Worm (Caenorhabditis elegans): ENCODE data around the gene W04E12.2.
"Not testable (repeated sequence)": the region's sequence is repeated elsewhere in the genome, so short reads cannot be mapped to it uniquely, and the experiment has no call there.

W04E12.2 gene

DNA sequence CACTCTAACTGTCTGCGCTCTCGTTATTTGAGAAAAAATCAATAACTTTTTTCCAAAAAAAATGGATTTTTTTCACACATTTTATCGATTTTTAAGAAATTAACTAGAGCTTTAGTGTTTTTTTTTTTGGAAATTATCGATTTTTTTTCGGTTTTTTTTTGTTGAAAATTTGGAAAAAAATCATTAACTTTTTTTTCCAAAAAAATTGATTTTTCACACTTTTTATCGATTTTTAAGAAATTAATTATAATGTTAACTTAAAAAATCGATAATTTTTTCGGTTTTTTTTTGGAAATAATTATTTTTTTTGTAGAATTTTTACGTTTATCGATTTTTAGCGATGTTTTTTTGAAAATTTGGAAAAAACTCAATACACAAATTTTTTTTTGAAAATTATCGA, 3.3 kb upstream of the W04E12.2 start:
- no peak for TF ChIP-seq unc-62 (GFP tag; optimal IDR thresholded peaks at IDR 0.05)

DNA sequence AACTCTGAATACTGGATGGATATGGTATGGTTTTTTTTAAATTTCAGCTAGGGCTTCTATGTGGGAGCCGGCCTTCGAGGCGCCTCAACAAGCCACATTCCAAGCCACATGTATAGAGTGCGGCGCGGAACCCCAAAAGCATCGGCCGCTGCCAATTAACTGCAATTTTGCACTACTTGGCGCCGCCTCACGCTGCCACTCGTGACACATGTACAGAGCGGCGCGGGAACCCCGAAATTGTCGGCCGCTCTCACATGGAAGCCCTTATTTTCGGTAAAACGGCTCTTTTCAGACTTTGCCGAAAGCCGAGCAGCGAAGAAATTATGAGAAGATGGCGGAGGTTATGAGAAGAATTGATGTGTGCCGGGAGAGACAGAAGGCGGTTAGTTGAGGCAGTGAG, 2.9 kb upstream of the W04E12.2 start:
- TF ChIP-seq unc-62 (GFP tag; optimal IDR thresholded peaks at IDR 0.05) = no peak

DNA sequence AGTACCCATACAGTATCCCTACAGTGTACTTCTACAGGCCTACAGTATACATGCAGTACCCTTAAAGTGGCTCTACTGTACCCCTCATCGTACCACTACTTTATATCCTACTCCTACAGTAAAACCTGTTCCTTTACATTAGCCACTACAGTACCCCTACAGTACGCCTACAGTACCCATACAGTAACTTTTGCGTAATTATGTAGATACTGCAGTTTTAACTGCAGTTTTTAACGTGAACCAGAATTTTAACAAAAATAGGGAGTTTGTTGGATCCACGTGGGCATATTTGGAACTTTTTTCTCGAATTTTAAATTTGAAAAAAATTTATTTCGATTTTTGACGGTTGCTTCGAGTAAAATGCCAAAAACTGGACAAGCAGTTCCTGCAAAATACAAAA, 2.4 kb upstream of the W04E12.2 start, which contains the start of gene W04E12.4:
W04E12.4 (plus strand) TSS at position 301 of the 400 bp plus-strand sequence.
- TF ChIP-seq unc-62 (GFP tag; optimal IDR thresholded peaks at IDR 0.05) = no peak

DNA sequence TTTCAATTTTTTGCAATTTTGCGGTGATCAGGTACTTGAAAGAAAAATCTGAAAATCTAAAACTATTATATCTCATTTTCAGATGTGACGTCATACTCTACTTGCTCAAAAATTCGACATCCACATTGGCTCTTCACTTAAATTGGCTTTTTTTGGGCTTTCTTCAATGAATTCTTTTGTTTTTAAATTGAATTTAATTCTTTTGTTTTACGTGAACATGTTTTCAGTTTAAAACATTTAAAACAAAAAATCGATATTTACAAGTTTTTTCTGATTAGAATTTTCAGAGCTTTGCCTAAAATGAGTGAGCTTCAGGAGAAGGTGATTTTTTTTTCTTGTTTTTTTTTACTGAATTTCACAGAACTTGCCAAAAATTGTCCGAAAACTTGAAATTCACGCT, 717 bp upstream of the W04E12.2 start, which contains the start of gene W04E12.3:
W04E12.3 (plus strand) TSS at position 301 of the 400 bp plus-strand sequence.
- no peak for TF ChIP-seq unc-62 (GFP tag; optimal IDR thresholded peaks at IDR 0.05)

DNA sequence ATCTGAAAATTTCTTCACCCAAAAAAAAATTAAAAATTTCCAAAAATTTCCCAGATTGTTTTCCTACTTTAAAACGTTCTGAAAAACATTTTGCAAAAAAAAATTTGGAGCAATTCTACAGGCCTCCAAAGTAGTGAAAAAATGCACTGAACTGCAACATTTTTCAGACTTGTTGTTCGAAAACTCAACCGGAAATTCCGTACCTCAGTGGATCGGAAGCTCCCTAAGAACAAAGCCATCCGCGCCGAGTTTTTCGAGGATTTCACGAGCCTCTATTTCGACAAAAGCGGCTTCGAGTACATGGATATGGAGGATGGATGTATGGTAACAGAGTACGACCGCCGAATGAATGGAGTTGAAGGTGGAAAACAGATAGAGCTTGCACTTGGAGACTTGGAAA, 2.8 kb downstream of the W04E12.2 start, which contains the start of gene fbxa-131:
fbxa-131 (plus strand) TSS at position 301 of the 400 bp plus-strand sequence.
- TF ChIP-seq unc-62 (GFP tag; optimal IDR thresholded peaks at IDR 0.05) = no peak

DNA sequence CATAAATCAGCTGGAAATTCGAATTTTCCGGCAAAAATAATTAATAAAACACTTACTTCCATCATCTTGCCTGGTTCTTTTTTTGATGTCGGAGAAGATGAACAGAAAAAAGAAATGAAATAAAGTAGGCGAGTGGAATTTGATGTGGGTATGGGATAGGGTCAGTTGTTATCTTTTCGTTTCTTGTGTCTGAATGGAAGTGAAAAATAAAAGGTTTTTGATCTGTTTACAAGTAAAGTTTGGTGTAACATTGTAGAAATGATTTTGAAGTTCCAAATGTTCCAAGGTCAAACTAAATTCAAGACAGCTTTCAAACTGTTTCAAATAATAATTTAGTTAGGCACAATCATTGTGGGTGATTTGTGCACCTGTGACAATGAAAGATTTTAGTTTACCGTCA, 3.5 kb downstream of the W04E12.2 start, which contains the start of gene W04E12.7:
W04E12.7 (minus strand) TSS at position 101 of the 400 bp plus-strand sequence.
- TF ChIP-seq unc-62 (GFP tag; optimal IDR thresholded peaks at IDR 0.05) = no peak

DNA sequence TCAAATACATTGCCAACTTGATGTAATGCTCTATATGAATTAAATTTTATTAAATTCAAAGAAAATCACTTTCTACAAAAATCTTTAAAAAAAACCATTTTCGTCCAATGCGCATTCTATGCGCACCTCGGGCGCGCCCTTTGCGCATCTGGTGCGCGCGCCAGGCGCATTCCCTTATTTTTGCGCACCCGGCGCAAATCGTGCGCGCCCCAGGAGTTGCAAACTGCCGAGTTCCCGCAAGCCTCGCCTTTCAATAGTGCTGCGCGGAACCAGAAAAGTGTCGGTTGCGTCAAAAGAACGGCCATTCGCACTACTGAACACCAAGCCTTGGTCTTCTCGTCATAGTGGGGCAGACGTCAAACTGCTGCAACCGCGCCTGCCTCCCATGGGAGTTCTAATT, 7.2 kb downstream of the W04E12.2 start:
- TF ChIP-seq unc-62 (GFP tag; optimal IDR thresholded peaks at IDR 0.05) = no peak

DNA sequence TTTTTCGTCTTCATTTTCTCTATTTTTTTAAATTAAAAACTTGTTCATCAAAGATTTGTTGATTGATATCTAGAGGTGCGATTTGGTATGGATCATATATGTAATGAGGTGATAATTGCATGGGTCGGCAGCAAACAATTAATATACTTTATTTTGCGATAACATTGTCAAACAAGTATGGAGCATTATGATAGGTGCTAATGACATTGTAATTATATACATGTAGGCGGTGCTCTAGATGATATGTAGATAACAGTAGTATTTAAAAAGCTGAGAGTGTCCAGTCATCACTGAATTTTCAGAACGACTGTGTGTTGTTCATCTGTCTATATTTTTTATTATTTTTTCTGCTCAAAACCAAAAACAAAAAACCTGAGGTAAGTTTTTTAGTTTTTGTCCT, 10.7 kb downstream of the W04E12.2 start, which contains the start of gene Y116F11A.1:
Y116F11A.1 (plus strand) TSS at position 301 of the 400 bp plus-strand sequence.
- no peak for TF ChIP-seq unc-62 (GFP tag; optimal IDR thresholded peaks at IDR 0.05)

DNA sequence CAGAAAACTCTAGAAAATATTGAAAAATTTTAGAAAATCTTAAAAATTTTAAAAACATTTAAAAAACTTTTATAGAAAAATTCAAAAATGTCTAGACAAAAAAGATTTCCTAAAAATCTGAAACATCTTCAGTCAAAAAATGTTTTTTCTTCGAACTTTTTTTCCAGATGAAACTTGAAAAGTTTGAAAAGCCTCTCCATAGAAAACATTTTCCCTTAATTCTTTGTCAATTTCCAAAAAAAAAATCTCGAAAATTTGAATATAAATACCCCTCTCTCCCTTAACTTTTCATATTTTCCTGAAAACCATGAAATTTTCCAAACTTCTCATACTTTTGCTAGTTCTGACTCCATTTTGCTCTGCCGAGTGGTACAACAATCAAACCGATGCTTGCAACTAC, 12.2 kb downstream of the W04E12.2 start, which contains the start of gene Y116F11A.3:
Y116F11A.3 (plus strand) TSS at position 301 of the 400 bp plus-strand sequence.
- TF ChIP-seq unc-62 (GFP tag; optimal IDR thresholded peaks at IDR 0.05) = no peak

DNA sequence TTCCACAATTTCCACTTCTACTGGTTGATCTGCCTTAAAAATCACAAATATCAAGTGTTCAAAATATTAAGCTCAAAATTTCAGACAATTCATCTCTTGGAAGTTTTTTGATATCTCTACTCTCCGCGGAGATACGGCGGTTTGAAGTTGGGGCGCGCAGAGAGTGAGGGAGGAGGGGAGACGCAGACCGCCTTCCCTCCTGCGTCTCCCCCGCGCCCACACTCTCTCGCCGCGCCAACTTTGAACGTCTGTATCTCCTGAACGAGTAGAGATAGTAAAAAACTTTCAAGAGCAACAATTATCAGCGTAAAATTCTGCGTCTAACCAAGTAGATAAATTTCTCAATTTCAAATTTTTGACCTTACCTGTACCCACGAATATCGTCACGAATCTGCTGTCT, 12.9 kb downstream of the W04E12.2 start:
- TF ChIP-seq unc-62 (GFP tag; optimal IDR thresholded peaks at IDR 0.05) = no peak

DNA sequence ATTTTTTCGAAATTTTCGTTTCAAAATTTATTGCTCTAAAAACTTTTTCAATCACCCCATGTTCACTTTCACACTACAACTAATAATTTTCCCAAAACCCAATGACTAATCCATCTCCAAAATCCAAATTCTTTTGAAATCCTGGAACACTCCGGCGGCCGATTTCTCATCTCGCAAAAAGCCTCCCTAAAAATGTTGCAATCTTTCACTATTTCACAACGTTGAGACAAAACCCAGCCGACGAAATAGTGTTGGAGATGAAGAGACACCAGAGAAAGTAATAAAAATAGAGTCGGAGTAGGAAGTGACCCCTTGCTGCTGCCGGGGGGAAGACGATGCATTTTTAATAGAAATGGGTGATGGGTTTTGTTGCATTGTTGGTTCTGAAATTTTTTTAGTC, 16.3 kb downstream of the W04E12.2 start:
- no peak for TF ChIP-seq unc-62 (GFP tag; optimal IDR thresholded peaks at IDR 0.05)

DNA sequence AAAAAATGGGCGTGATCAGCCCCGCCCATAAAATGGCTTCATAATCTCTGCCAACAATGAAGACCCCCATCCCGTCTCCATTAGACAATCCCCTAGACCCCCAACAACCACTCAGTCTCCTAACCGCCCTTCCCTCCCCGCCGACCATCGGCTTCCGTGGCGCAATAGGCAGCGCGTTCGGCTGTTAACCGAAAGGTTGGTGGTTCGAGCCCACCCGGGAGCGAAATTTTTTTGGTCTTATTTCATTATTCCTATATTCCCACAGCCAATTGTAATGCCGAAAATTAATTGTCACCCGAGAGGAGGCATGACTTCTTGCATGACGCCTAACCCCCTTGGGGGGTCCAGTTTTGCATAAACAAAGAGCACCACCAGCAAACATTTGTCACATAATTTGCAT, 18.1 kb downstream of the W04E12.2 start:
- no peak for TF ChIP-seq unc-62 (GFP tag; optimal IDR thresholded peaks at IDR 0.05)

DNA sequence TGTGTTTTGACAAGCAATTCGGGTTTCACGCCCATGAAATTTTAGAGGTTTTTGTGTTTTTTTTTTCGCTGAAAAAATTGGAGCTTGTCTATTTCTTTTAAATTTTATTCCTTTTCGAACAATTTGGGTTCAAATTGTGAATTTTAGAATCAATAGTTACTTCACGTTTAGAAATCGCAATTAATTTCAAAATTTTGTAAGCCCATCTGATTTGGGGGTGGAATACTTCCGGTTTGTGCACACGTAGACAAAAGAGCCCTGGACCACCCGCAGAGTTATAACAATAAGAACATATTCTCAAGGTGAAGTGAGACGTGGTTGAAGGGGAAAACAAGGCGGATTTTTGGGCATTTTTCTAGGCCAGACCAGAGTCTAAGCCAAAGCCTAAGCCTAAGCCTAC, 21.7 kb downstream of the W04E12.2 start, which contains the start of gene Y116F11A.6:
Y116F11A.6 (plus strand) TSS at position 301 of the 400 bp plus-strand sequence.
- no peak for TF ChIP-seq unc-62 (GFP tag; optimal IDR thresholded peaks at IDR 0.05)

DNA sequence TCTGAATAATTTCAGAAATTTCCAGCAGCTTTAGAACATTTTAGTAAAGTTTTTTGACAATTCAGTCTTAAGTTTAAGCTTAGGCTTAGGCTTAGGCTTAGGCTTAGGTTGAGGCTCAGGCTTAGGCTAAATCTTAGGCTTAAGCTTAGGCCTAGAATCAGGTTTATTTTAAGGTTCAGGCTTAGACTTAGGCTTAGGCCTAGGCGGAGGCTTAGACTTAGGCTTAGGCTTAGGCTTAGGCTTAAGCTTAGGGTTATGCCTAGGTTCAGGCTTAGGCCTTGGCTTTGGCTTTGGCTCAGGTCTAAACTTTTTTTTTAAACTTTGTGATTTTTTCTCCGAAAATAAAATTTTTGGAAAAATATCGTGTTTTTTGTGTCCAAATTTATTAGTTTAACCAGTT, 22.3 kb downstream of the W04E12.2 start:
- TF ChIP-seq unc-62 (GFP tag; optimal IDR thresholded peaks at IDR 0.05) = no peak

DNA sequence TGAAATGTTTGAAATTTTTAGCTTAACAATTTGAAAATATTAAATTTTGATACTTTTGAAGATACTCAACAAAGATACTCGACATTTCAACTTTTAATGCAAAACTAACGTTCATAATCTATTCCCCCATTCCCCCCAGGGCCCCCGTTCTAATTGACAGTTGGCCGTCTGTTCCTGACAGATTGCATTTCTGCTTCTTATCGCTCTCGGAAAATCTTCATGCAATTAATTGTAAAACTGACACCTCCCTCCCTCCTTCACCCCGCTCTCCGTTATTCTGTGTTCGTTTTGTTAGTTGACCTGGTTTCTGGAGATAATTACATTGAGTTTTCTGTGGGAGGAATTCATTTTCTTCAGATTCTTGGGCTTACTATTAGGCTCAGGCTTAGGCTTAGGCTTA, 23.0 kb downstream of the W04E12.2 start:
- TF ChIP-seq unc-62 (GFP tag; optimal IDR thresholded peaks at IDR 0.05) = no peak

DNA sequence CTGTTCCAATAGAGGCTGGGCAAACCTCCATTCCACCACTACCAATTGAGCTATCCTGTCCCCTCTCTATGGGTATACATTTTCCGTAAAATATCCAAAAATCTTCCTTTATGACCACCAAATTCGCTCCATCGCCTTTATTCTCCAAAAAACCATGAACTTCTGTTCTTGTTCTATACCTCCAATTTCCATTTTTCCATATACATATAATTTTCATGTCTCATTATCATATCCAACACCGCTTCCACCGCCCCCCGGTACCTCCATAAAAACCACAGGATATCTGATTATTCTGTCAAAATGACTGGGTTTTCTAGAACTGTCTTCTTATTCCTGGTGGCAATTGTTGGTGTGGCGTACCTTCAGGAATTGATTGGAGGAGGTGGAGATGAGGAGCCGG, 25.1 kb downstream of the W04E12.2 start, which contains the start of gene Y43F8C.17:
Y43F8C.17 (plus strand) TSS at position 301 of the 400 bp plus-strand sequence.
- no peak for TF ChIP-seq unc-62 (GFP tag; optimal IDR thresholded peaks at IDR 0.05)

DNA sequence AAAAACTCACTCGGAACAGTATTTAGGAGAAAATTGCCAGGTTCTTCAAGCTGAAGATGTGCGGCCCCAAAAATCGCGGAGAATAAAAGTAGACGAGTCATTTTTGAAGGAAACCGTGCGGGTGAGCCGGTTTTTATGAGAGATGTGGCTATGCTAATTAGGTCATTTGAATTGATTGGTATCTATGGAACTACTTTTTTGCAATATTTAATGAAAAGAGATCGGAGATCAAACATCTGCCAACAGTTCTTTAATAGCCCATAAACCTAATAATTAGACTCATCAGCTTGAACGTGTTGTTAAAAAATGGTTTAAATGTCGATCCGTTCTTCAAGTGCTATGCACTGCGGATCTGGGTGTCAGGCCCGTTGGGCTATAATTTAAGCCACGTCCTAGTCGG, 25.5 kb downstream of the W04E12.2 start, which contains the start of gene Y43F8C.16:
Y43F8C.16 (minus strand) TSS at position 101 of the 400 bp plus-strand sequence.
- TF ChIP-seq unc-62 (GFP tag; optimal IDR thresholded peaks at IDR 0.05) = no peak

DNA sequence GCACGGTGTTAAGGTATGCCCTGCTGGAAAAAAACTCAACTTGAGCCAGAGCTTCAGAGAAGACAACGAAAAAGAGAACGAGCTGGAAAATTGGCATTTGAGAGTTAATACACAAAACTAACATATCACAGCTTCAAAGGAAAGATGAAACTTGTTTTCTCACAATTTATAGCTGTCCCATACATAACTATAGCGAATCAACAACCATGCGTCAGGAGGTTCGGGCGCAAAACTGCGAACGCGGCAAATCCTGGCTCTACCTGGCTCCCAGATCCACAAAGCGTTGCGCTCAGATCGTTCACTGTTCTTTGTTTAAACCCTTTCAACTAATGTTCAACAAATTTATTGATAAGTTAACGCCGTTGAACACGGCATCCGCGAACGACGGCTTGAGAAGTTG, 29.3 kb downstream of the W04E12.2 start, which contains the start of gene Y43F8C.23:
Y43F8C.23 (minus strand) TSS at position 101 of the 400 bp plus-strand sequence.
- TF ChIP-seq unc-62 (GFP tag; optimal IDR thresholded peaks at IDR 0.05) = not testable (repeated sequence)

All from whole organism, dauer.